Fruit fly (Drosophila melanogaster) whole organism, wandering third instar larva: ENCODE results near the gene CG7806.

Experiments
- Abd-B ChIP-seq: fragments of >200 bp; optimal IDR thresholded peaks from 2 replicates; lab custom pipeline; 2017; ENCODE audit warnings: missing biosample characterization, missing genetic modification characterization
- CG32264 ChIP-seq: fragments of 200-800 bp; sonication (Bioruptor generic); optimal IDR thresholded peaks from 2 replicates; lab custom pipeline; 2016; ENCODE audit warnings: missing biosample characterization, missing genetic modification characterization
- CG9705 ChIP-seq: fragments of 200-800 bp; sonication (Bioruptor generic); optimal IDR thresholded peaks from 2 replicates; lab custom pipeline; 2018; ENCODE audit warnings: missing biosample characterization, mild to moderate bottlenecking, missing genetic modification characterization
- CrebA ChIP-seq: fragments of 200-800 bp; sonication (Bioruptor generic); optimal IDR thresholded peaks from 2 replicates; lab custom pipeline; 2016; ENCODE audit warnings: missing biosample characterization, mild to moderate bottlenecking, missing genetic modification characterization, borderline replicate concordance
- Dfd ChIP-seq: fragments of >200 bp; optimal IDR thresholded peaks from 2 replicates; lab custom pipeline; 2017; ENCODE audit warnings: missing biosample characterization, missing genetic modification characterization
- Dif ChIP-seq: fragments of 200-275, 200-300 bp; sonication (Bioruptor generic); optimal IDR thresholded peaks from 2 replicates; lab custom pipeline; 2018; ENCODE audit warnings: missing biosample characterization, missing genetic modification characterization; ENCODE audit not compliant: partially characterized antibody
- GATAd ChIP-seq: sonication (Bioruptor generic); optimal IDR thresholded peaks from 2 replicates; lab custom pipeline; 2016; ENCODE audit warnings: missing biosample characterization, missing genetic modification characterization
- HLH106 ChIP-seq: fragments of 200-800 bp; optimal IDR thresholded peaks from 3 replicates; lab custom pipeline; 2019; ENCODE audit warnings: missing biosample characterization, mild to moderate bottlenecking, missing genetic modification characterization, moderate library complexity
- Hnf4 ChIP-seq: fragments of 200-800 bp; sonication (Bioruptor generic); optimal IDR thresholded peaks from 2 replicates; lab custom pipeline; 2016; ENCODE audit warnings: missing biosample characterization, mild to moderate bottlenecking, missing genetic modification characterization
- Hr78 ChIP-seq: fragments of >200 bp; optimal IDR thresholded peaks from 2 replicates; lab custom pipeline; 2017; ENCODE audit warnings: missing biosample characterization, missing genetic modification characterization
- Hr83 ChIP-seq: fragments of 200-300 bp; sonication (Bioruptor generic); optimal IDR thresholded peaks from 2 replicates; lab custom pipeline; 2016; ENCODE audit warnings: missing biosample characterization, mild to moderate bottlenecking, missing genetic modification characterization, moderate library complexity; ENCODE audit not compliant: poor library complexity, severe bottlenecking
- Jra ChIP-seq: sonication (Bioruptor generic); optimal IDR thresholded peaks from 2 replicates; lab custom pipeline; 2016; ENCODE audit warnings: missing biosample characterization, missing genetic modification characterization
- Mio ChIP-seq: sonication (Bioruptor generic); optimal IDR thresholded peaks from 2 replicates; lab custom pipeline; 2016; ENCODE audit warnings: missing biosample characterization, missing genetic modification characterization
- Myc ChIP-seq: fragments of >200 bp; optimal IDR thresholded peaks from 2 replicates; lab custom pipeline; 2017
- N ChIP-seq: fragments of >200 bp; optimal IDR thresholded peaks from 2 replicates; lab custom pipeline; 2018; ENCODE audit warnings: missing biosample characterization, missing external identifiers, missing genetic modification characterization
- OdsH ChIP-seq: fragments of 200-800 bp; sonication (Bioruptor generic); optimal IDR thresholded peaks from 2 replicates; lab custom pipeline; 2016; ENCODE audit warnings: missing biosample characterization, mild to moderate bottlenecking, missing genetic modification characterization
- Rel ChIP-seq, 2 experiments: fragments of 200-800 bp; sonication (Bioruptor generic) in 1 of 2; optimal IDR thresholded peaks; 2 replicates in 1 of 2; 3 replicates in 1 of 2; lab custom pipeline; 2016 to 2019; ENCODE audit warnings: mild to moderate bottlenecking in 2 of 2, missing biosample characterization in 2 of 2, missing genetic modification characterization in 2 of 2, moderate library complexity in 1 of 2
- Sp1 ChIP-seq: fragments of 200-800 bp; sonication (Bioruptor generic); optimal IDR thresholded peaks from 3 replicates; lab custom pipeline; 2019; ENCODE audit warnings: missing biosample characterization, mild to moderate bottlenecking, missing genetic modification characterization, moderate library complexity
- Vsx2 ChIP-seq: fragments of 200-300, 225-300 bp; sonication (Bioruptor generic); optimal IDR thresholded peaks from 2 replicates; lab custom pipeline; 2018; ENCODE audit warnings: missing biosample characterization, missing genetic modification characterization; ENCODE audit not compliant: partially characterized antibody
- br ChIP-seq: fragments of 200-800 bp; sonication (Bioruptor generic); optimal IDR thresholded peaks from 2 replicates; lab custom pipeline; 2016; ENCODE audit warnings: missing biosample characterization, missing genetic modification characterization
- brk ChIP-seq: fragments of 200-800 bp; sonication (Bioruptor generic); optimal IDR thresholded peaks from 2 replicates; lab custom pipeline; 2016; ENCODE audit warnings: missing biosample characterization, mild to moderate bottlenecking, missing genetic modification characterization
- dl ChIP-seq, 2 experiments: fragments of 175-275, 200-275 bp in 1 of 2; fragments of 200-275 bp in 1 of 2; sonication (Bioruptor generic); optimal IDR thresholded peaks; lab custom pipeline; 2018; ENCODE audit warnings: mild to moderate bottlenecking in 2 of 2, missing biosample characterization in 2 of 2, missing genetic modification characterization in 2 of 2, moderate library complexity in 2 of 2; ENCODE audit not compliant: partially characterized antibody in 2 of 2, insufficient read depth in 1 of 2
- dmrt93B ChIP-seq: fragments of 200-800 bp; sonication (Bioruptor generic); optimal IDR thresholded peaks from 2 replicates; lab custom pipeline; 2018; ENCODE audit warnings: missing biosample characterization, mild to moderate bottlenecking, missing genetic modification characterization
- dsf ChIP-seq: sonication (Bioruptor generic); optimal IDR thresholded peaks from 2 replicates; lab custom pipeline; 2016; ENCODE audit warnings: missing biosample characterization, missing genetic modification characterization, borderline replicate concordance
- ey ChIP-seq: fragments of 200-800 bp; sonication (Bioruptor generic); optimal IDR thresholded peaks from 2 replicates; lab custom pipeline; 2016; ENCODE audit warnings: missing biosample characterization, missing genetic modification characterization
- foxo ChIP-seq, 2 experiments: fragments of 200-800 bp; sonication (Bioruptor generic); optimal IDR thresholded peaks; 2 replicates in 1 of 2; 3 replicates in 1 of 2; lab custom pipeline; 2016 to 2017; ENCODE audit warnings: missing biosample characterization in 2 of 2, missing genetic modification characterization in 2 of 2
- fru ChIP-seq: fragments of 200-800 bp; sonication (Bioruptor generic); optimal IDR thresholded peaks from 3 replicates; lab custom pipeline; 2016; ENCODE audit warnings: missing biosample characterization, mild to moderate bottlenecking, missing genetic modification characterization
- h ChIP-seq: fragments of 200-800 bp; sonication (Bioruptor generic); optimal IDR thresholded peaks from 3 replicates; lab custom pipeline; 2016; ENCODE audit warnings: missing biosample characterization, mild to moderate bottlenecking, missing genetic modification characterization
- jim ChIP-seq: fragments of 175-275, 200-325 bp; sonication (Bioruptor generic); optimal IDR thresholded peaks from 2 replicates; lab custom pipeline; 2016; ENCODE audit warnings: missing biosample characterization, mild to moderate bottlenecking, missing genetic modification characterization
- lola ChIP-seq: fragments of >200 bp; optimal IDR thresholded peaks from 2 replicates; lab custom pipeline; 2017; ENCODE audit warnings: missing biosample characterization, missing genetic modification characterization
- pan ChIP-seq: fragments of >200 bp; optimal IDR thresholded peaks from 2 replicates; lab custom pipeline; 2017
- psq ChIP-seq: fragments of 200-800 bp; sonication (Bioruptor generic); optimal IDR thresholded peaks from 3 replicates; lab custom pipeline; 2017; ENCODE audit warnings: missing biosample characterization, mild to moderate bottlenecking, missing genetic modification characterization, moderate library complexity
- rgr ChIP-seq: fragments of 200-800 bp; sonication (Bioruptor generic); optimal IDR thresholded peaks from 3 replicates; lab custom pipeline; 2016; ENCODE audit warnings: missing biosample characterization, mild to moderate bottlenecking, missing genetic modification characterization
- sage ChIP-seq: fragments of 200-800 bp; sonication (Bioruptor generic); optimal IDR thresholded peaks from 2 replicates; lab custom pipeline; 2016; ENCODE audit warnings: missing biosample characterization, mild to moderate bottlenecking, missing genetic modification characterization
- sv ChIP-seq: fragments of 200-800 bp; sonication (Bioruptor generic); optimal IDR thresholded peaks from 3 replicates; lab custom pipeline; 2016; ENCODE audit warnings: missing biosample characterization, missing genetic modification characterization
- tai ChIP-seq: sonication (Bioruptor generic); optimal IDR thresholded peaks from 2 replicates; lab custom pipeline; 2016; ENCODE audit warnings: missing biosample characterization, missing genetic modification characterization
- usp ChIP-seq: fragments of >200 bp; optimal IDR thresholded peaks from 2 replicates; lab custom pipeline; 2017; ENCODE audit warnings: missing biosample characterization, missing genetic modification characterization
- woc ChIP-seq: sonication (Bioruptor generic); optimal IDR thresholded peaks from 2 replicates; lab custom pipeline; 2016; ENCODE audit warnings: missing biosample characterization, mild to moderate bottlenecking, missing genetic modification characterization

CG7806 gene

DNA sequence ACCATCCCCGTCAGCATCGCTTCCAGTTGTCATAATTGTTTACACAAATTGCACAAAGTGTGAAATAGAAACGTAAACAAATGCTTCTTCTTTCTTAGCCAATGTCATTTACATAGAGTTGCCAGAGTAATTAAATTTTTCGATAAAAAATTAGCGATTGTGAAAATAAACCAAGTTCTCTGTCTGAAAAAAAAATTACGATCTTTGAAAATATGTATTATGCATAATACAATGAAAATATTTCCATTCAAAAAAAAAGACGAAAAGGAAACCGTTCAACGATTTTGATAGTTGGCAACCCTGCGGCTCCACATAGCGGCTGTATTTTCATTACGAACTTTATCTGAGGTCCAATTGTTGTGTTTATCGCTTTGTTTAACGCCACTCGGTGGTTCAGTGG, at the start of gene CG7806, which contains the start of gene CG7810:
Gene CG7806, plus strand, starts transcription at position 309 of the 400 bp plus-strand sequence.
Gene CG7810, minus strand, starts transcription at position 105 of the 400 bp plus-strand sequence.
- TF ChIP-seq CG9705 (GFP tag; lab: Kevin White, UChicago) = peak; percentile 77
- TF ChIP-seq h = peak; percentile 93
- peak; percentile 90 for TF ChIP-seq dsf
- no peak for TF ChIP-seq brk
- TF ChIP-seq sage = no peak
- no peak for TF ChIP-seq Dfd
- TF ChIP-seq CG32264 = no peak
- no peak for TF ChIP-seq tai (GFP tag; lab: Kevin White, UChicago)
- TF ChIP-seq Dif (GFP tag; lab: Kevin White, UChicago) = no peak
- peak; percentile 69 for TF ChIP-seq sv (GFP tag; lab: Kevin White, UChicago)
- peak; percentile 64 for TF ChIP-seq GATAd (GFP tag; lab: Kevin White, UChicago)
- peak; percentile 87 for TF ChIP-seq Jra (GFP tag; lab: Kevin White, UChicago)
- no peak for TF ChIP-seq usp (GFP tag; lab: Kevin White, UChicago)
- peak; percentile 84 for TF ChIP-seq woc (GFP tag; lab: Kevin White, UChicago)
- peak; percentile 72 for TF ChIP-seq Hr83
- no peak for TF ChIP-seq lola (GFP tag; lab: Kevin White, UChicago)
- TF ChIP-seq foxo (GFP tag; optimal IDR thresholded peaks at IDR 0.05; lab: Kevin White, UChicago) = peak; percentile 70 to 90
- peak; percentile 90 for TF ChIP-seq Sp1 (GFP tag; lab: Kevin White, UChicago)
- TF ChIP-seq rgr (GFP tag; lab: Kevin White, UChicago) = peak; percentile 95
- TF ChIP-seq dmrt93B = no peak
- no peak for TF ChIP-seq N (GFP tag; lab: Kevin White, UChicago)
- peak; percentile 84 for TF ChIP-seq psq (GFP tag; lab: Kevin White, UChicago)
- TF ChIP-seq fru (GFP tag; lab: Kevin White, UChicago) = no peak
- no peak for TF ChIP-seq Rel (GFP tag; optimal IDR thresholded peaks at IDR 0.05; lab: Kevin White, UChicago)
- peak; percentile 80 for TF ChIP-seq Rel (tag; optimal IDR thresholded peaks at IDR 0.05; lab: Kevin White, UChicago)
- no peak for TF ChIP-seq CrebA (GFP tag; lab: Kevin White, UChicago)
- peak; percentile 41 for TF ChIP-seq Mio (GFP tag; lab: Kevin White, UChicago)
- TF ChIP-seq Abd-B (GFP tag; lab: Kevin White, UChicago) = no peak
- TF ChIP-seq Hnf4 (GFP tag; lab: Kevin White, UChicago) = peak; percentile 94
- TF ChIP-seq Myc (lab: Kevin White, UChicago) = no peak
- no peak for TF ChIP-seq jim
- TF ChIP-seq HLH106 (tag; lab: Kevin White, UChicago) = peak; percentile 87
- TF ChIP-seq Hr78 (GFP tag; lab: Kevin White, UChicago) = no peak
- peak; percentile 92 for TF ChIP-seq OdsH (GFP tag; lab: Kevin White, UChicago)
- no peak for TF ChIP-seq br
- no peak for TF ChIP-seq dl (GFP tag; optimal IDR thresholded peaks at IDR 0.05; lab: Kevin White, UChicago; ENCODE audit: insufficient read depth in 1 of 2, partially characterized antibody in 2 of 2)
- TF ChIP-seq Vsx2 = no peak
- TF ChIP-seq pan (lab: Kevin White, UChicago) = no peak
- TF ChIP-seq ey = peak; percentile 91

DNA sequence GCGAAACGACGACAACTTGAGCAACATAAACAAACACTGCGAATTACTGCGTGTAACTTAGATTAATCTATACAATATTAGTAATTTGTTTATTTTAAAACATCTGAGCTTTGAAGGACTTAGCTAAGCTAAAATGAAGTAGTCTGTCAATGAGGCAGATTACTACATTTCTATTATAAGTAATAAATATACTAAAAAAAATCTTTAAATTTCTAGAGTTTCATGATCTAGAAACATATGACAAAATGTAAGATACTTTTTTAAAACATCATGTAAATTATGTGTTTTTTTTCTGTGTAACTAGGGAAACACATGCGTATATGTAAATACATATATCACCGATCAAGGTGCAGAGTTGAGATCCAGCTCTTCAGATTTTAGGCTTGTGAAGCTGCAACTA, 45.1 kb upstream of the CG7806 start:
- peak; percentile 42 for TF ChIP-seq Sp1 (GFP tag; lab: Kevin White, UChicago)
- peak; percentile 33 for TF ChIP-seq h
- no peak for TF ChIP-seq dmrt93B
- peak in 1 of 2 experiments; percentile 41 for TF ChIP-seq foxo (GFP tag; optimal IDR thresholded peaks at IDR 0.05; lab: Kevin White, UChicago)
- TF ChIP-seq psq (GFP tag; lab: Kevin White, UChicago) = peak; percentile 7
- TF ChIP-seq ey = no peak
- peak; percentile 8 for TF ChIP-seq sv (GFP tag; lab: Kevin White, UChicago)
- TF ChIP-seq, all 38 proteins: peak for 5
